Fruit fly (Drosophila melanogaster): Measurements from ENCODE around the gene CG13001.

CG13001 gene

DNA sequence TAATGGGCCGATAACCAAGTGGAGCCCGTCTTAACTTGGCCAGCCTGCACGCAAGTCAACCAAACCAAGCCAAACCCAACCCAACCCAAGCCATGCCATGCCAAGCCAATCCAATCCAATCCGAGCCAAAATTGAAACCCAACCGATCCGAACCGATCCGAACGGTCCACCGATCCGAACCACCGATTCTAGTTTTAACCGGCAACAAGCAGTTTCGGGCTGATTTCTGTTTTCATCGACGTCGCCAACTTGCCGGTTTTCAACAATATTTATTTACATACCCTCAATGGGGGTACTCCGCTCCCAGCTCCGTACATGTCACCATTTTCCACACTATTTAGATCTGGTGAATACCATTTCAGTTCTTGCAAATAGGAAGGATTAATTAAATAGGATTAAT lies 35.7 kb downstream of the CG13001 start:
- TF ChIP-seq Hr83 (GFP tag; optimal IDR thresholded peaks at IDR 0.05; ENCODE audit: poor library complexity, severe bottlenecking), result no peak
- TF ChIP-seq brk (GFP tag; optimal IDR thresholded peaks at IDR 0.05), result no peak
- TF ChIP-seq dsf (GFP tag; optimal IDR thresholded peaks at IDR 0.05; ENCODE audit: borderline replicate concordance), result no peak
- no peak for TF ChIP-seq h (GFP tag; optimal IDR thresholded peaks at IDR 0.05)
- TF ChIP-seq Hnf4 (GFP tag; optimal IDR thresholded peaks at IDR 0.05), result no peak
- no peak for TF ChIP-seq dmrt93B (GFP tag; optimal IDR thresholded peaks at IDR 0.05)
- TF ChIP-seq CG32264 (GFP tag; optimal IDR thresholded peaks at IDR 0.05), result no peak
- no peak for TF ChIP-seq Myc (optimal IDR thresholded peaks at IDR 0.05)
- TF ChIP-seq rgr (GFP tag; optimal IDR thresholded peaks at IDR 0.05), result no peak
- no peak for TF ChIP-seq CrebA (GFP tag; optimal IDR thresholded peaks at IDR 0.05; ENCODE audit: borderline replicate concordance)
- TF ChIP-seq br (GFP tag; optimal IDR thresholded peaks at IDR 0.05), result no peak
- no peak for TF ChIP-seq pan (optimal IDR thresholded peaks at IDR 0.05)
- no peak for TF ChIP-seq Dif (GFP tag; optimal IDR thresholded peaks at IDR 0.05; ENCODE audit: partially characterized antibody)
- TF ChIP-seq lola (GFP tag; optimal IDR thresholded peaks at IDR 0.05), result no peak
- no peak for TF ChIP-seq dl (GFP tag; optimal IDR thresholded peaks at IDR 0.05; ENCODE audit: insufficient read depth in 1 of 2, partially characterized antibody in 2 of 2)
- no peak for TF ChIP-seq foxo (GFP tag; optimal IDR thresholded peaks at IDR 0.05)
- TF ChIP-seq tai (GFP tag; optimal IDR thresholded peaks at IDR 0.05), result no peak
- no peak for TF ChIP-seq CG9705 (GFP tag; optimal IDR thresholded peaks at IDR 0.05)
- TF ChIP-seq Abd-B (GFP tag; optimal IDR thresholded peaks at IDR 0.05), result no peak
- no peak for TF ChIP-seq fru (GFP tag; optimal IDR thresholded peaks at IDR 0.05)

DNA sequence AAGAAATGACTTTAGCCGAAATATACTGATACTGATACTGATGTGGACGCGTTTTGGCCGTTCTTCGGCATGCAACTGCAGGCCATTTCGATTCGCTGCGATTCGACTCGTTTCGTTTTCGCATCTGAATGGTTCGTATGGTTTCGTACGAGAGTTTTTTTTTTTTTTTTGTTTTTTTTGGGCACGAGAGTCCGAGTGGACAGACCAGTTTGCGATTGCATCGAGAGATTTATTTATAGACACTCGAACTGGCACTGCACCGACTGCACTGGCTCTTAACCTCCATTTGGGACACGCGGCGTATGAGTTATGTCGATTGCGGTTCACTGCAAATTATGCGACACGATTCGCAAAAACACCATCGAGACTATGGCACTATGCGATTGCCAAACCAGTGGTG lies 36.6 kb downstream of the CG13001 start:
- TF ChIP-seq Rel (GFP tag; optimal IDR thresholded peaks at IDR 0.05) (no peak), Rel (tag; optimal IDR thresholded peaks at IDR 0.05) (no peak), sage (GFP tag; optimal IDR thresholded peaks at IDR 0.05) (no peak), rgr (GFP tag; optimal IDR thresholded peaks at IDR 0.05) (no peak)

dm6 chrX:16902435-16902834 lies 40.2 kb downstream of the CG13001 start:
- TF ChIP-seq lola (GFP tag; optimal IDR thresholded peaks at IDR 0.05) (no peak), woc (GFP tag; optimal IDR thresholded peaks at IDR 0.05) (no peak), dmrt93B (GFP tag; optimal IDR thresholded peaks at IDR 0.05) (no peak), foxo (GFP tag; optimal IDR thresholded peaks at IDR 0.05) (no peak), psq (GFP tag; optimal IDR thresholded peaks at IDR 0.05) (no peak), Dfd (GFP tag; optimal IDR thresholded peaks at IDR 0.05) (no peak), Jra (GFP tag; optimal IDR thresholded peaks at IDR 0.05) (no peak), GATAd (GFP tag; optimal IDR thresholded peaks at IDR 0.05) (no peak), Sp1 (GFP tag; optimal IDR thresholded peaks at IDR 0.05) (no peak), fru (GFP tag; optimal IDR thresholded peaks at IDR 0.05) (no peak), Abd-B (GFP tag; optimal IDR thresholded peaks at IDR 0.05) (no peak), Hr83 (GFP tag; optimal IDR thresholded peaks at IDR 0.05; ENCODE audit: poor library complexity, severe bottlenecking) (no peak), pan (optimal IDR thresholded peaks at IDR 0.05) (no peak), dsf (GFP tag; optimal IDR thresholded peaks at IDR 0.05; ENCODE audit: borderline replicate concordance) (no peak), ey (GFP tag; optimal IDR thresholded peaks at IDR 0.05) (no peak), sage (GFP tag; optimal IDR thresholded peaks at IDR 0.05) (no peak), rgr (GFP tag; optimal IDR thresholded peaks at IDR 0.05) (no peak)

dm6 chrX:16900283-16900682 lies 42.4 kb downstream of the CG13001 start:
- no peak for TF ChIP-seq usp (GFP tag; optimal IDR thresholded peaks at IDR 0.05)
- TF ChIP-seq Mio (GFP tag; optimal IDR thresholded peaks at IDR 0.05), result no peak
- no peak for TF ChIP-seq Rel (GFP tag; optimal IDR thresholded peaks at IDR 0.05)
- TF ChIP-seq Rel (tag; optimal IDR thresholded peaks at IDR 0.05), result peak; percentile 5
- TF ChIP-seq Dfd (GFP tag; optimal IDR thresholded peaks at IDR 0.05), result peak; percentile 34

dm6 chrX:16897087-16897486 lies 45.6 kb downstream of the CG13001 start, which contains the start of gene CG33252:
CG33252 (minus strand) TSS chrX:16897187.
- no peak for TF ChIP-seq tai (GFP tag; optimal IDR thresholded peaks at IDR 0.05)
- no peak for TF ChIP-seq Hr78 (GFP tag; optimal IDR thresholded peaks at IDR 0.05)
- no peak for TF ChIP-seq HLH106 (tag; optimal IDR thresholded peaks at IDR 0.05)
- no peak for TF ChIP-seq woc (GFP tag; optimal IDR thresholded peaks at IDR 0.05)
- no peak for TF ChIP-seq Rel (GFP tag; optimal IDR thresholded peaks at IDR 0.05)
- no peak for TF ChIP-seq Rel (tag; optimal IDR thresholded peaks at IDR 0.05)
- no peak for TF ChIP-seq lola (GFP tag; optimal IDR thresholded peaks at IDR 0.05)
- no peak for TF ChIP-seq dsf (GFP tag; optimal IDR thresholded peaks at IDR 0.05; ENCODE audit: borderline replicate concordance)
- no peak for TF ChIP-seq Abd-B (GFP tag; optimal IDR thresholded peaks at IDR 0.05)
- TF ChIP-seq Hnf4 (GFP tag; optimal IDR thresholded peaks at IDR 0.05), result no peak
